Fruit fly (Drosophila melanogaster): Measurements from ENCODE around the gene CG18748.

The CG18748 gene

DNA sequence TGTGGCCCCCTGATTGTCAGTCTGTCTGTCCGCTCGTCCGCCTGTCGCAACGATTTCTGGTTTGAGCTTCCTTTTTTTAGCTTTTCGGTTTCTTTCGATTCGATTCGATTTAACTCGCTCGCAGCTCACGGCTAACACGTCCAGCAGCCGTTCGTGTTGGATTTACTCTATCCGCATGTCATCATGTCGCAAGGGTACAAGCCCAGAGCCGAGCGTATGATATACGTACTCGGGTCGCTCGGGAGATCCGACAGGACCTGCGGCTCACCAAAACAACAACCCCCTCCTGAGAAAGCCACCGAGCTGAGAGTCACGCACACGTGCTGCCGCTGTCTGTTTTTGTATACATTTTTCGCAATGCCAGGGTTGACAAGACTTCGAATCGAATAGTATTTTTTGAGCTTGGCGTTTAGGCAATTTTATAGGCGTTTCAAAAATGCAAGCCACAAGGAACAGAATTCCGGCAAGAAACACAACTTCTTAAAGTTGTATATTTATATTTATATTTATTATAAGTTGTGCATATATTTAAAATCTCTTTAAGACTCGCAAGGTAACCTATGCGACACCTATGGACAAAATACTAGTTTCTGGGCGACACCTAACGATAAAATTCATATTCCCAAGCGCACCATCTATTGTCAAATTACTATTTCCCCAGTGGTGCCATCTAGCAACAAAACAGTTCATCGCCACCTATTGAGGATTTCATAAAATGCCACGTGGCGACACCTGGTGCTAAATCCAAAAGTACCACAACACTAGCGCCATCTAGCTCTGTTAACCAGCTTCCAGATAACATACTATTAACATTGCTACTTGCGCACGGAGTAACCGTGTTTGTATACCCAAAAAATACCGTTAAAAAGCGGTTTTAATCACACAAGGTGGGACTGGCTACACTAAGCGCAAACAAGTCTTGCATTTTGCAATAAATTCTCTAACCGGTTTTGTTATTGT lies 22.2 kb upstream of the CG18748 start, which contains the start of the genes CG2993 and sgll (continued):
- peak; percentile 97 for TF ChIP-seq cyc (GFP tag; optimal IDR thresholded peaks at IDR 0.05)
- peak; percentile 84 for TF ChIP-seq Met (GFP tag; optimal IDR thresholded peaks at IDR 0.05)
- TF ChIP-seq Ets96B (tag; optimal IDR thresholded peaks at IDR 0.05) = no peak
- peak; percentile 29 for TF ChIP-seq CG11762 (GFP tag; optimal IDR thresholded peaks at IDR 0.05; ENCODE audit: insufficient read depth)
- peak; percentile 64 for TF ChIP-seq vri (GFP tag; optimal IDR thresholded peaks at IDR 0.05)
- peak; percentile 50 for TF ChIP-seq CG6808 (GFP tag; optimal IDR thresholded peaks at IDR 0.05)
- peak; percentile 63 for TF ChIP-seq CG7368 (GFP tag; optimal IDR thresholded peaks at IDR 0.05)
- TF ChIP-seq CG15336 (GFP tag; IDR thresholded peaks at IDR 0.05) = no peak
- TF ChIP-seq eg (GFP tag; IDR thresholded peaks at IDR 0.05) = peak; percentile 56; the same call in 2 of the 3 replicates
- TF ChIP-seq esn (GFP tag; optimal IDR thresholded peaks at IDR 0.05) = peak; percentile 90

DNA sequence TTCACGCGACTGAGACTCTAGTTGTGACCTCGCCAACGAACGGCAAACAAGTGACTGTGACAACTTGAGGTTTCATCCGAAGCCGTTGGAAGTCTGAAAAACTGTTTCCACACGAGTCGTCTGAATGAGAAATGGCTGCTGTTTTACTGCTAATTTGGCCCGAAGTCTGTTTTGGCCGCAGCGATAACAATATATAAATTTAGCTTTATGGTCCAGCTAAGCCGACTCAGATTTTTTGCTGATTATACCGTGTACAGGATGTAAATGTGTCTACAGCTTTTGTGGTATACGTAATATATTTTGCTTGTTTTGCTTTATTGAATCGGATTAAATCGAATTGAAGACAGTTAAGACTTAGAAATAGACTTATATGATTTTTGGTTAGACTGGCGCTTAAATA lies 16.6 kb upstream of the CG18748 start, which contains the start of gene CG18268:
Gene CG18268, minus strand, starts transcription at position 101 of the 400 bp plus-strand sequence.
- TF ChIP-seq CG15336 (GFP tag; IDR thresholded peaks at IDR 0.05) = no peak
- no peak for TF ChIP-seq CG6163 (GFP tag; IDR thresholded peaks at IDR 0.05)
- no peak for TF ChIP-seq CG6808 (GFP tag; optimal IDR thresholded peaks at IDR 0.05)
- no peak for TF ChIP-seq CG7368 (GFP tag; optimal IDR thresholded peaks at IDR 0.05)
- TF ChIP-seq dac (GFP tag; optimal IDR thresholded peaks at IDR 0.05) = no peak

dm6 chr3R:7802693-7803092 lies 15.0 kb upstream of the CG18748 start, which contains the start of gene CG3014:
Gene CG3014, minus strand, starts transcription at chr3R:7802793.
- TF ChIP-seq pdm3 (GFP tag; optimal IDR thresholded peaks at IDR 0.05) (no peak), CG4318 (GFP tag; optimal IDR thresholded peaks at IDR 0.05) (no peak), eg (GFP tag; IDR thresholded peaks at IDR 0.05) (no peak), lz (GFP tag; optimal IDR thresholded peaks at IDR 0.05) (no peak), Hr4 (GFP tag; optimal IDR thresholded peaks at IDR 0.05) (no peak), CG15336 (GFP tag; IDR thresholded peaks at IDR 0.05) (no peak)

dm6 chr3R:7798525-7798924 lies 10.8 kb upstream of the CG18748 start, which contains the start of gene CG18744:
Gene CG18744, minus strand, starts transcription at chr3R:7798771.
- TF ChIP-seq vri (GFP tag; optimal IDR thresholded peaks at IDR 0.05) (peak; percentile 16), dsx (GFP tag; optimal IDR thresholded peaks at IDR 0.05; ENCODE audit: poor library complexity, severe bottlenecking) (no peak), svp (GFP tag) (peak; percentile 61)

- no peak for TF ChIP-seq CG11902 (GFP tag; optimal IDR thresholded peaks at IDR 0.05)
- TF ChIP-seq Eip78C (GFP tag) = peak; percentile 59
- TF ChIP-seq spab (GFP tag; optimal IDR thresholded peaks at IDR 0.05) = peak; percentile 16
- no peak for TF ChIP-seq Ets96B (tag; optimal IDR thresholded peaks at IDR 0.05)
- no peak for TF ChIP-seq Ets21C (GFP tag; optimal IDR thresholded peaks at IDR 0.05)
- no peak for TF ChIP-seq Hr4 (GFP tag; optimal IDR thresholded peaks at IDR 0.05)
- TF ChIP-seq CG32006 (GFP tag; optimal IDR thresholded peaks at IDR 0.05) = no peak
- no peak for TF ChIP-seq cyc (GFP tag; optimal IDR thresholded peaks at IDR 0.05)
- TF ChIP-seq CG34406 (GFP tag; optimal IDR thresholded peaks at IDR 0.05) = peak; percentile 14
- TF ChIP-seq fkh (GFP tag; optimal IDR thresholded peaks at IDR 0.05) = peak; percentile 22
- peak; percentile 31 for TF ChIP-seq CG10669 (GFP tag; optimal IDR thresholded peaks at IDR 0.05)
- no peak for TF ChIP-seq Met (GFP tag; optimal IDR thresholded peaks at IDR 0.05)
- TF ChIP-seq net (GFP tag; optimal IDR thresholded peaks at IDR 0.05) = peak; percentile 65
- peak; percentile 74 for TF ChIP-seq CG16779 (tag; optimal IDR thresholded peaks at IDR 0.05)
- TF ChIP-seq CG8319 (GFP tag; optimal IDR thresholded peaks at IDR 0.05) = no peak
- no peak for TF ChIP-seq Hr38 (GFP tag; optimal IDR thresholded peaks at IDR 0.05)
- TF ChIP-seq esn (GFP tag; optimal IDR thresholded peaks at IDR 0.05) = no peak
- TF ChIP-seq OdsH (GFP tag; optimal IDR thresholded peaks at IDR 0.05) = no peak
- TF ChIP-seq ss (GFP tag; optimal IDR thresholded peaks at IDR 0.05) = peak in 1 of 2 experiments; percentile 58
- TF ChIP-seq dsx (GFP tag; optimal IDR thresholded peaks at IDR 0.05; ENCODE audit: poor library complexity, severe bottlenecking) = no peak
- TF ChIP-seq CG3032 (tag; optimal IDR thresholded peaks at IDR 0.05) = no peak
- TF ChIP-seq Smox (GFP tag; optimal IDR thresholded peaks at IDR 0.05) = no peak
- TF ChIP-seq Eip75B (GFP tag; optimal IDR thresholded peaks at IDR 0.05) = no peak
- TF ChIP-seq CG3919 (GFP tag; optimal IDR thresholded peaks at IDR 0.05) = no peak
- no peak for TF ChIP-seq CG11294 (GFP tag; IDR thresholded peaks at IDR 0.05)
- TF ChIP-seq svp (GFP tag) = peak; percentile 51
- TF ChIP-seq fd59A (GFP tag; optimal IDR thresholded peaks at IDR 0.05) = peak; percentile 3
- TF ChIP-seq CG31627 (GFP tag; optimal IDR thresholded peaks at IDR 0.05) = no peak
- no peak for TF ChIP-seq lz (GFP tag; optimal IDR thresholded peaks at IDR 0.05)
- peak; percentile 25 for TF ChIP-seq Sox102F (GFP tag; optimal IDR thresholded peaks at IDR 0.05)
These were observed 6.1 kb upstream of the CG18748 start, which contains the start of gene CG2641 for dm6 chr3R:7793855-7794254. Gene CG2641, plus strand, starts transcription at chr3R:7794069.

All from whole organism, prepupa.